Worm (Caenorhabditis elegans) whole organism, L4 larva: Measurements from ENCODE around the gene gcp-2.1.

Experiments
- F10B5.3 ChIP-seq: sonication (generic microtip); optimal IDR thresholded peaks from 2 replicates; lab custom pipeline; 2016; ENCODE audit warnings: mild to moderate bottlenecking, missing genetic modification characterization, missing compliant biosample characterization
- F37D6.2 ChIP-seq: sonication (generic microtip); optimal IDR thresholded peaks from 2 replicates; lab custom pipeline; 2016; ENCODE audit warnings: mild to moderate bottlenecking, missing genetic modification characterization, missing compliant biosample characterization
- F44E2.7 ChIP-seq: fragments of 200-800 bp; sonication (Bioruptor generic); IDR thresholded peaks from 2 replicates; pipeline ENCODE4 v2.1.2; 2022; ENCODE audit warnings: missing genetic modification characterization, missing compliant biosample characterization
- T20F7.1 ChIP-seq: fragments of 200-800 bp; sonication (Bioruptor generic); optimal IDR thresholded peaks from 2 replicates; lab custom pipeline; 2018; ENCODE audit warnings: mild to moderate bottlenecking, missing genetic modification characterization, missing compliant biosample characterization
- ZK546.5 ChIP-seq, 2 experiments: sonication (generic microtip); optimal IDR thresholded peaks; 2 replicates each; lab custom pipeline; 2017; ENCODE audit warnings: missing biosample characterization in 2 of 2, missing genetic modification characterization in 2 of 2
- aha-1 ChIP-seq: fragments of 150-350 bp; peaks from one replicate; lab custom pipeline; 2014; ENCODE audit warnings: missing biosample characterization, missing genetic modification characterization
- ceh-20 ChIP-seq: fragments of 200-800 bp; sonication (Bioruptor generic); IDR thresholded peaks from 2 replicates; pipeline ENCODE4 v1.3.6; 2022; ENCODE audit warnings: missing genetic modification reagents, missing genetic modification characterization, missing compliant biosample characterization
- ceh-44 ChIP-seq: fragments of 200-800 bp; sonication (Bioruptor generic); IDR thresholded peaks from 2 replicates; pipeline ENCODE4 v1.3.6; 2022; ENCODE audit warnings: missing genetic modification reagents, missing genetic modification characterization, missing compliant biosample characterization
- daf-16 ChIP-seq, 3 experiments: sonication (generic microtip); optimal IDR thresholded peaks; 2 replicates each; lab custom pipeline; 2016 to 2017; ENCODE audit warnings: missing genetic modification characterization in 3 of 3, missing genetic modification reagents in 3 of 3, mild to moderate bottlenecking in 2 of 3, missing compliant biosample characterization in 2 of 3, missing biosample characterization in 1 of 3, moderate library complexity in 1 of 3
- daf-19 ChIP-seq: fragments of 200-800 bp; sonication (Bioruptor generic); conservative IDR thresholded peaks from 2 replicates; pipeline ENCODE4 v1.3.6; 2022; ENCODE audit warnings: missing genetic modification characterization, missing compliant biosample characterization
- dmd-6 ChIP-seq: fragments of 200-800 bp; sonication (Bioruptor generic); IDR thresholded peaks from 2 replicates; pipeline ENCODE4 v1.3.6; 2022; ENCODE audit warnings: missing genetic modification reagents, missing genetic modification characterization, missing compliant biosample characterization
- dmd-9 ChIP-seq: fragments of 200-800 bp; sonication (Bioruptor generic); IDR thresholded peaks from 2 replicates; pipeline ENCODE4 v1.3.6; 2022; ENCODE audit warnings: missing genetic modification reagents, missing genetic modification characterization, missing compliant biosample characterization
- dpl-1 ChIP-seq: fragments of 150-350 bp; optimal IDR thresholded peaks from 2 replicates; lab custom pipeline; 2014; ENCODE audit warnings: missing biosample characterization, missing genetic modification reagents, missing genetic modification characterization
- dve-1 ChIP-seq: sonication (generic microtip); optimal IDR thresholded peaks from 2 replicates; lab custom pipeline; 2017; ENCODE audit warnings: antibody characterized with exemption, mild to moderate bottlenecking, missing genetic modification characterization, missing compliant biosample characterization; ENCODE audit not compliant: insufficient read depth
- egl-43 ChIP-seq: fragments of 200-800 bp; sonication (Bioruptor generic); IDR thresholded peaks from 2 replicates; pipeline ENCODE4 v1.3.6; 2022; ENCODE audit warnings: missing genetic modification reagents, missing genetic modification characterization, missing compliant biosample characterization
- fkh-10 ChIP-seq: fragments of 150-350 bp; optimal IDR thresholded peaks from 2 replicates; lab custom pipeline; 2014; ENCODE audit warnings: missing biosample characterization, missing genetic modification reagents, missing genetic modification characterization
- hif-1 ChIP-seq, 2 experiments: sonication (generic microtip); optimal IDR thresholded peaks; 2 replicates each; lab custom pipeline; 2016 to 2017; ENCODE audit warnings: missing compliant biosample characterization in 2 of 2, missing genetic modification characterization in 2 of 2, missing genetic modification reagents in 2 of 2, missing genotype in 2 of 2, mild to moderate bottlenecking in 1 of 2
- hlh-11 ChIP-seq: fragments of 200-800 bp; sonication (Bioruptor generic); optimal IDR thresholded peaks from 2 replicates; lab custom pipeline; 2018; ENCODE audit warnings: mild to moderate bottlenecking, missing genetic modification characterization, missing compliant biosample characterization
- hlh-30 ChIP-seq: sonication (generic microtip); optimal IDR thresholded peaks from 2 replicates; lab custom pipeline; 2017; ENCODE audit warnings: antibody characterized with exemption, mild to moderate bottlenecking, missing genetic modification characterization, missing compliant biosample characterization; ENCODE audit not compliant: insufficient read depth
- hmg-1.1 ChIP-seq: fragments of 200-800 bp; sonication (Bioruptor generic); IDR thresholded peaks from 2 replicates; pipeline ENCODE4 v1.3.6; 2022; ENCODE audit warnings: missing genetic modification reagents, missing genetic modification characterization, missing compliant biosample characterization
- lin-1 ChIP-seq: fragments of 200-800 bp; sonication (Bioruptor generic); IDR thresholded peaks from 2 replicates; pipeline ENCODE4 v1.3.6; 2022; ENCODE audit warnings: missing genetic modification reagents, missing genetic modification characterization, missing compliant biosample characterization
- lin-15B ChIP-seq: fragments of 150-350 bp; sonication (generic microtip); optimal IDR thresholded peaks from 3 replicates; lab custom pipeline; 2014; ENCODE audit warnings: missing biosample characterization, missing genetic modification characterization
- lin-38 ChIP-seq: fragments of 200-800 bp; sonication (Bioruptor generic); IDR thresholded peaks from 2 replicates; pipeline ENCODE4 v1.3.6; 2022; ENCODE audit warnings: missing genetic modification reagents, missing genetic modification characterization, missing compliant biosample characterization
- lsy-2 ChIP-seq, 2 experiments: fragments of 150-350 bp in 1 of 2; sonication (generic microtip) in 1 of 2; optimal IDR thresholded peaks; 2 replicates each; lab custom pipeline; 2014 to 2017; ENCODE audit warnings: missing biosample characterization in 2 of 2, missing genetic modification characterization in 2 of 2
- madf-5 ChIP-seq, 2 experiments: fragments of 200-800 bp; sonication (Bioruptor generic); IDR thresholded peaks; 2 replicates each; pipeline ENCODE4 v1.3.6; 2022; ENCODE audit warnings: missing compliant biosample characterization in 2 of 2, missing genetic modification characterization in 2 of 2
- mdl-1 ChIP-seq, 2 experiments: fragments of 150-350 bp in 1 of 2; sonication (generic microtip) in 1 of 2; optimal IDR thresholded peaks; 2 replicates each; lab custom pipeline; 2014 to 2017; ENCODE audit warnings: missing biosample characterization in 2 of 2, missing genetic modification characterization in 2 of 2
- mep-1 ChIP-seq: fragments of 150-350 bp; sonication (generic microtip); optimal IDR thresholded peaks from 3 replicates; lab custom pipeline; 2014; ENCODE audit warnings: missing biosample characterization, missing genetic modification characterization
- mes-2 ChIP-seq: sonication (generic microtip); optimal IDR thresholded peaks from 2 replicates; lab custom pipeline; 2016; ENCODE audit warnings: missing genotype, mild to moderate bottlenecking, missing genetic modification characterization, missing compliant biosample characterization; ENCODE audit not compliant: poor library complexity, severe bottlenecking
- nhr-102 ChIP-seq: sonication (generic microtip); optimal IDR thresholded peaks from 2 replicates; lab custom pipeline; 2016; ENCODE audit warnings: mild to moderate bottlenecking, missing genetic modification characterization, moderate library complexity, missing compliant biosample characterization
- nhr-11 ChIP-seq: fragments of 150-350 bp; optimal IDR thresholded peaks from 2 replicates; lab custom pipeline; 2014; ENCODE audit warnings: missing biosample characterization, missing genetic modification characterization
- nhr-111 ChIP-seq: fragments of 200-800 bp; sonication (Bioruptor generic); optimal IDR thresholded peaks from 2 replicates; lab custom pipeline; 2018; ENCODE audit warnings: mild to moderate bottlenecking, missing genetic modification characterization, missing compliant biosample characterization
- nhr-237 ChIP-seq: sonication (generic microtip); optimal IDR thresholded peaks from 2 replicates; lab custom pipeline; 2017; ENCODE audit warnings: missing biosample characterization, missing genetic modification characterization
- nhr-28 ChIP-seq: fragments of 150-350 bp; optimal IDR thresholded peaks from 2 replicates; lab custom pipeline; 2014; ENCODE audit warnings: missing biosample characterization, missing genetic modification characterization
- nhr-77 ChIP-seq: fragments of 150-350 bp; optimal IDR thresholded peaks from 2 replicates; lab custom pipeline; 2014; ENCODE audit warnings: missing biosample characterization, missing genetic modification characterization
- pha-4 ChIP-seq, 2 experiments: fragments of 150-350 bp in 1 of 2; fragments of 200-800 bp in 1 of 2; sonication (Bioruptor generic) in 1 of 2; IDR thresholded peaks in 1 of 2; optimal IDR thresholded peaks in 1 of 2; 2 replicates each; pipeline versions ENCODE4 v1.3.6 to Lab custom; 2014 to 2022; ENCODE audit warnings: missing genetic modification characterization in 2 of 2, missing genetic modification reagents in 2 of 2, missing biosample characterization in 1 of 2, missing compliant biosample characterization in 1 of 2
- pqm-1 ChIP-seq: sonication (generic microtip); optimal IDR thresholded peaks from 2 replicates; lab custom pipeline; 2017; ENCODE audit warnings: missing biosample characterization, missing genetic modification characterization
- rbr-2 ChIP-seq: sonication (generic microtip); optimal IDR thresholded peaks from 2 replicates; lab custom pipeline; 2016; ENCODE audit warnings: missing genotype, missing genetic modification characterization, missing compliant biosample characterization
- set-16 ChIP-seq: fragments of 200-800 bp; sonication (Bioruptor generic); IDR thresholded peaks from 2 replicates; pipeline ENCODE4 v1.3.6; 2022; ENCODE audit warnings: missing genetic modification reagents, missing genetic modification characterization, missing compliant biosample characterization
- tra-1 ChIP-seq: fragments of 200-800 bp; sonication (Bioruptor generic); IDR thresholded peaks from 2 replicates; pipeline ENCODE4 v1.3.6; 2022; ENCODE audit warnings: missing genetic modification reagents, missing genetic modification characterization, missing compliant biosample characterization
- unc-130 ChIP-seq: sonication (generic microtip); optimal IDR thresholded peaks from 2 replicates; lab custom pipeline; 2016; ENCODE audit warnings: missing genetic modification reagents, missing genetic modification characterization, missing compliant biosample characterization
- vab-7 ChIP-seq: fragments of 200-800 bp; sonication (Bioruptor generic); IDR thresholded peaks from 2 replicates; pipeline ENCODE4 v1.3.6; 2022; ENCODE audit warnings: missing genetic modification reagents, missing genetic modification characterization, missing compliant biosample characterization

gcp-2.1 gene

ce11 chrX:312908-313307 lies 11.3 kb downstream of the gcp-2.1 start, which contains the start of gene M02E1.4 (continued):
- no peak for TF ChIP-seq nhr-102
- TF ChIP-seq vab-7 (GFP tag; lab: Robert Waterston, UW) = no peak
- TF ChIP-seq ceh-20 = no peak
- no peak for TF ChIP-seq nhr-77 (tag; lab: Kevin White, UChicago)
- no peak for TF ChIP-seq egl-43 (GFP tag; lab: Robert Waterston, UW)
- no peak for TF ChIP-seq unc-130 (GFP tag; lab: Kevin White, UChicago)
- no peak for TF ChIP-seq hif-1 (tag; optimal IDR thresholded peaks at IDR 0.05; lab: Kevin White, UChicago)
- no peak for TF ChIP-seq nhr-237 (tag; lab: Kevin White, UChicago)
- TF ChIP-seq set-16 = no peak
- TF ChIP-seq ZK546.5 (tag; optimal IDR thresholded peaks at IDR 0.05; lab: Kevin White, UChicago) = no peak
- no peak for TF ChIP-seq F44E2.7 (GFP tag; lab: Robert Waterston, UW)
- no peak for TF ChIP-seq lin-15B (tag; lab: Kevin White, UChicago)

ce11 chrX:322223-322622 lies 20.6 kb downstream of the gcp-2.1 start, which contains the start of gene M02E1.3:
TSS of gene M02E1.3 (plus strand) at chrX:322523.
- TF ChIP-seq T20F7.1 = peak; percentile 54
- TF ChIP-seq, all 104 proteins: peak for 1; not testable (repeated sequence) for 103

DNA sequence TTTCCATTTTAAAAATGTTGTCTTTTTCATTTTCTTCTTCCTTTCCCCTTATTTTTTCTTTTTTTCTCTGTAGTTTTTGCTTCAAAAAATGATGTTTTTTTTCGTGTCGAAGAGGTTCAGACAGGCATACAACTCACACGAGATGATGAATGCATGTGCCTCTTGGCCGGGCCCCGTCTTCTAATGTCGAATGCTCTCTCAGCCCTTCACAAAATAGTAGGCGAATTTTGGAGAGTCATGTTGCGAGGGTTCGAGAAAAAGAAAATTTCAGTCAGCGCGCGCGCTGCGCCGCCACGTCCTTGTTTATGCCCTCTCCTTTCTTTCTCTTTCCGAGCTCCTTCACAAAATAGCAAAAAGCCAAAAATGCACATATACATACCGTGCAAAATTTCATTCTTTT lies 22.4 kb downstream of the gcp-2.1 start:
- TF ChIP-seq mes-2 (no peak), pha-4 (GFP tag; IDR thresholded peaks at IDR 0.05; lab: Robert Waterston, UW) (no peak), pha-4 (tag; optimal IDR thresholded peaks at IDR 0.05; lab: Kevin White, UChicago) (no peak), pqm-1 (tag; lab: Kevin White, UChicago) (no peak), ceh-20 (0 out of 2 replicates have a peak, but pooled peaks have one; percentile 43), mdl-1 (tag; optimal IDR thresholded peaks at IDR 0.05; lab: Kevin White, UChicago) (peak; percentile 90 to 97), daf-16 (GFP tag; optimal IDR thresholded peaks at IDR 0.05; lab: Kevin White, UChicago) (peak in 1 of 2 experiments; percentile 17), daf-16 (tag; optimal IDR thresholded peaks at IDR 0.05; lab: Kevin White, UChicago) (peak; percentile 62), hlh-11 (tag; lab: Kevin White, UChicago) (peak; percentile 68), hlh-30 (peak; percentile 95), hmg-1.1 (GFP tag; lab: Robert Waterston, UW) (peak; percentile 81), tra-1 (GFP tag; lab: Robert Waterston, UW) (no peak), lsy-2 (tag; optimal IDR thresholded peaks at IDR 0.05; lab: Kevin White, UChicago) (peak; percentile 35 to 77), egl-43 (GFP tag; lab: Robert Waterston, UW) (peak; percentile 49; the same call in 1 of the 2 replicates), fkh-10 (GFP tag; lab: Kevin White, UChicago) (peak; percentile 87), nhr-111 (GFP tag; lab: Kevin White, UChicago) (no peak), nhr-28 (peak; percentile 6), hif-1 (tag; optimal IDR thresholded peaks at IDR 0.05; lab: Kevin White, UChicago) (peak in 1 of 2 experiments; percentile 75), lin-1 (GFP tag; lab: Robert Waterston, UW) (peak; percentile 28; the same call in 1 of the 2 replicates), set-16 (peak; percentile 33; the same call in 1 of the 2 replicates), T20F7.1 (peak; percentile 35), ceh-44 (GFP tag; lab: Robert Waterston, UW) (no peak), lin-38 (GFP tag; lab: Robert Waterston, UW) (peak; percentile 39; the same call in 1 of the 2 replicates), rbr-2 (tag; lab: Kevin White, UChicago) (peak; percentile 61), dve-1 (peak; percentile 59), F37D6.2 (tag; lab: Kevin White, UChicago) (peak; percentile 9), aha-1 (tag; lab: Kevin White, UChicago) (peak; percentile 84), F10B5.3 (no peak), dmd-6 (GFP tag; lab: Robert Waterston, UW) (peak; percentile 32), dmd-9 (0 out of 2 replicates have a peak, but pooled peaks have one; percentile 39), madf-5 (GFP tag; IDR thresholded peaks at IDR 0.05; lab: Robert Waterston, UW) (no peak), mep-1 (tag; lab: Kevin White, UChicago) (peak; percentile 79), nhr-11 (tag; lab: Kevin White, UChicago) (peak; percentile 76), dpl-1 (GFP tag; lab: Kevin White, UChicago) (peak; percentile 32), daf-19 (GFP tag; lab: Robert Waterston, UW) (no peak)
